Worm (Caenorhabditis elegans): ENCODE data around the gene F56C9.10.

Gene F56C9.10

DNA sequence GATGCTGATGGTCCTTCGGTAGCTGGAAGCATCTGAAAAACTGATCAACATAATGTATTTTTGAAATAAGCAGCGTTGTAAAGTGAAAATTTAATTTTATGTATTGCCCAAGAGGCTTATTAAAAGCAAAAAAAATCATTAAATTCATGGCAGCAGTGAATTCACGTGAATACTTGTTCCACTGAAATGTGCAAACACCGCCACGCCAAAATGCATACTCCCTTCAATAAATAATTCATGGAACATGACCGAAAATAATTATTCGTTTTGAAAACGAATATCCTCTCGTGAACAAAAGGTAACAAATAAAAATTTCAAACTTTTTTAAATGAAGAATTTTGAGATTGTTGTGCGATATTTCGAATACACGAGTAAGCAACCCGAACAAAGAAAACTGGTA lies 22.2 kb upstream of the F56C9.10 start, which contains the start of gene F08F8.10:
TSS of gene F08F8.10 (minus strand) at position 38 of the 400 bp plus-strand sequence.
- no peak for TF ChIP-seq hnd-1 (tag; optimal IDR thresholded peaks at IDR 0.05)
- TF ChIP-seq sea-1 (GFP tag; conservative IDR thresholded peaks at IDR 0.05): no peak

- no peak for TF ChIP-seq ets-7 (tag; optimal IDR thresholded peaks at IDR 0.05)
- no peak for TF ChIP-seq hnd-1 (tag; optimal IDR thresholded peaks at IDR 0.05)
- TF ChIP-seq tbx-37 (GFP tag; conservative IDR thresholded peaks at IDR 0.05): no peak
- TF ChIP-seq pes-1 (GFP tag; IDR thresholded peaks at IDR 0.05): no peak
- TF ChIP-seq B0310.2 (tag; optimal IDR thresholded peaks at IDR 0.05): no peak
- TF ChIP-seq tbx-11 (GFP tag; IDR thresholded peaks at IDR 0.05): no peak
- no peak for TF ChIP-seq ceh-13 (GFP tag; optimal IDR thresholded peaks at IDR 0.05)
- no peak for TF ChIP-seq ama-1 (optimal IDR thresholded peaks at IDR 0.05)
- no peak for TF ChIP-seq hmbx-1 (tag; optimal IDR thresholded peaks at IDR 0.05)
- TF ChIP-seq tra-4 (tag; optimal IDR thresholded peaks at IDR 0.05): no peak
Observed at ce11 chrIII:7353871-7354270, 18.8 kb upstream of the F56C9.10 start, which contains the start of gene F08F8.9. F08F8.9 (minus strand) TSS chrIII:7353971.

DNA sequence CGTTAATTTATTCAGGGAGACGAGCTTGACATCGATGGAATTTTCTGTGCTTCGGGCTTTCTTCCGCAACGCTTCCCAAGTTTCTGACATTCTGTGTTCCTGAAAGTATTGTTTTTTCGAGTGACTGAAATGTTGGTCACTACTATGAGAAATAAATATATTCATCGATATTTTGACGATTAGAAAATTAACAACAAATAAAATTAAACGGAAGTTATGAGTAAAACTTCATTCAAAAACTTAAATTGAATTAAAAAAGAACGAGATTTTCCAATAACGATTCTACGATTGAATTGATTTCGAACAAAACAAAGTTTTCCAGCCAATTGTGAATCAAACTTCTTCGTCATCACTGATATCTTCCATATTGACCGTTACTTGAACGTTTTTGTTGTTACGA lies 14.0 kb upstream of the F56C9.10 start, which contains the start of gene gos-28:
TSS of gene gos-28 (minus strand) at position 101 of the 400 bp plus-strand sequence.
- TF ChIP-seq scrt-1 (GFP tag; IDR thresholded peaks at IDR 0.05): no peak
- no peak for TF ChIP-seq B0310.2 (tag; optimal IDR thresholded peaks at IDR 0.05)
- TF ChIP-seq F13C5.2 (tag; optimal IDR thresholded peaks at IDR 0.05): no peak
- TF ChIP-seq hnd-1 (tag; optimal IDR thresholded peaks at IDR 0.05): no peak
- no peak for TF ChIP-seq tbx-11 (GFP tag; IDR thresholded peaks at IDR 0.05)
- TF ChIP-seq hmbx-1 (tag; optimal IDR thresholded peaks at IDR 0.05): no peak
- no peak for TF ChIP-seq tbx-37 (GFP tag; conservative IDR thresholded peaks at IDR 0.05)
- no peak for TF ChIP-seq ama-1 (optimal IDR thresholded peaks at IDR 0.05)
- no peak for TF ChIP-seq flt-1 (GFP tag; IDR thresholded peaks at IDR 0.05)
- no peak for TF ChIP-seq sea-1 (GFP tag; conservative IDR thresholded peaks at IDR 0.05)

ce11 chrIII:7347049-7347448 lies 11.9 kb upstream of the F56C9.10 start, which contains the start of gene F08F8.7:
F08F8.7 (minus strand) TSS chrIII:7347149.
- TF ChIP-seq B0310.2 (tag; optimal IDR thresholded peaks at IDR 0.05): no peak
- no peak for TF ChIP-seq ceh-13 (GFP tag; optimal IDR thresholded peaks at IDR 0.05)
- TF ChIP-seq ets-7 (tag; optimal IDR thresholded peaks at IDR 0.05): no peak
- TF ChIP-seq tbx-11 (GFP tag; IDR thresholded peaks at IDR 0.05): no peak
- no peak for TF ChIP-seq ama-1 (optimal IDR thresholded peaks at IDR 0.05)

- TF ChIP-seq ceh-36 (tag; optimal IDR thresholded peaks at IDR 0.05) (no peak), B0310.2 (tag; optimal IDR thresholded peaks at IDR 0.05) (no peak), tbx-37 (GFP tag; conservative IDR thresholded peaks at IDR 0.05) (no peak), hnd-1 (tag; optimal IDR thresholded peaks at IDR 0.05) (no peak), scrt-1 (GFP tag; IDR thresholded peaks at IDR 0.05) (no peak), ama-1 (optimal IDR thresholded peaks at IDR 0.05) (no peak), hmg-4 (GFP tag; optimal IDR thresholded peaks at IDR 0.05) (no peak), tra-4 (tag; optimal IDR thresholded peaks at IDR 0.05) (no peak), ceh-13 (GFP tag; optimal IDR thresholded peaks at IDR 0.05) (no peak), ets-7 (tag; optimal IDR thresholded peaks at IDR 0.05) (no peak), aly-1 (tag; optimal IDR thresholded peaks at IDR 0.05) (no peak), flt-1 (GFP tag; IDR thresholded peaks at IDR 0.05) (no peak), hmbx-1 (tag; optimal IDR thresholded peaks at IDR 0.05) (no peak), pes-1 (GFP tag; IDR thresholded peaks at IDR 0.05) (no peak), tbx-11 (GFP tag; IDR thresholded peaks at IDR 0.05) (no peak), F13C5.2 (tag; optimal IDR thresholded peaks at IDR 0.05) (no peak), sea-1 (GFP tag; conservative IDR thresholded peaks at IDR 0.05) (no peak)
Observed at ce11 chrIII:7343389-7343788, 8.3 kb upstream of the F56C9.10 start, which contains the start of gene F08F8.6. F08F8.6 (plus strand) TSS chrIII:7343689.

- no peak for TF ChIP-seq ets-7 (tag; optimal IDR thresholded peaks at IDR 0.05)
- TF ChIP-seq ceh-13 (GFP tag; optimal IDR thresholded peaks at IDR 0.05): no peak
- TF ChIP-seq scrt-1 (GFP tag; IDR thresholded peaks at IDR 0.05): no peak
- TF ChIP-seq aly-1 (tag; optimal IDR thresholded peaks at IDR 0.05): no peak
- TF ChIP-seq hnd-1 (tag; optimal IDR thresholded peaks at IDR 0.05): no peak
- no peak for TF ChIP-seq hmg-4 (GFP tag; optimal IDR thresholded peaks at IDR 0.05)
- TF ChIP-seq sea-1 (GFP tag; conservative IDR thresholded peaks at IDR 0.05): no peak
- no peak for TF ChIP-seq F13C5.2 (tag; optimal IDR thresholded peaks at IDR 0.05)
- no peak for TF ChIP-seq flt-1 (GFP tag; IDR thresholded peaks at IDR 0.05)
- TF ChIP-seq tbx-11 (GFP tag; IDR thresholded peaks at IDR 0.05): no peak
- no peak for TF ChIP-seq tra-4 (tag; optimal IDR thresholded peaks at IDR 0.05)
- TF ChIP-seq hmbx-1 (tag; optimal IDR thresholded peaks at IDR 0.05): no peak
- TF ChIP-seq tbx-37 (GFP tag; conservative IDR thresholded peaks at IDR 0.05): no peak
- no peak for TF ChIP-seq B0310.2 (tag; optimal IDR thresholded peaks at IDR 0.05)
- TF ChIP-seq pes-1 (GFP tag; IDR thresholded peaks at IDR 0.05): no peak
- TF ChIP-seq ama-1 (optimal IDR thresholded peaks at IDR 0.05): no peak
- TF ChIP-seq ceh-36 (tag; optimal IDR thresholded peaks at IDR 0.05): no peak
Observed at ce11 chrIII:7339138-7339537, 4.0 kb upstream of the F56C9.10 start.

ce11 chrIII:7338693-7339092 lies 3.6 kb upstream of the F56C9.10 start, which contains the start of gene kap-1:
kap-1 (plus strand) TSS chrIII:7338835.
- TF ChIP-seq ama-1 (optimal IDR thresholded peaks at IDR 0.05): no peak
- TF ChIP-seq aly-1 (tag; optimal IDR thresholded peaks at IDR 0.05): no peak
- no peak for TF ChIP-seq tbx-37 (GFP tag; conservative IDR thresholded peaks at IDR 0.05)

ce11 chrIII:7338009-7338408 lies 2.9 kb upstream of the F56C9.10 start:
- no peak for TF ChIP-seq ceh-36 (tag; optimal IDR thresholded peaks at IDR 0.05)
- TF ChIP-seq ama-1 (optimal IDR thresholded peaks at IDR 0.05): no peak
- TF ChIP-seq tbx-11 (GFP tag; IDR thresholded peaks at IDR 0.05): 0 out of 2 replicates have a peak, but pooled peaks have one; percentile 10
- no peak for TF ChIP-seq tra-4 (tag; optimal IDR thresholded peaks at IDR 0.05)
- TF ChIP-seq hmbx-1 (tag; optimal IDR thresholded peaks at IDR 0.05): no peak

All from whole organism, early embryonic.